Fruit fly (Drosophila melanogaster) whole organism, wandering third instar larva: ENCODE measurements around the gene Vap33.

Experiments
- Abd-B ChIP-seq: fragments of >200 bp; optimal IDR thresholded peaks from 2 replicates; lab custom pipeline; 2017; ENCODE audit warnings: missing biosample characterization, missing genetic modification characterization
- Dfd ChIP-seq: fragments of >200 bp; optimal IDR thresholded peaks from 2 replicates; lab custom pipeline; 2017; ENCODE audit warnings: missing biosample characterization, missing genetic modification characterization
- Hr83 ChIP-seq: fragments of 200-300 bp; sonication (Bioruptor generic); optimal IDR thresholded peaks from 2 replicates; lab custom pipeline; 2016; ENCODE audit warnings: missing biosample characterization, mild to moderate bottlenecking, missing genetic modification characterization, moderate library complexity; ENCODE audit not compliant: poor library complexity, severe bottlenecking
- Mio ChIP-seq: sonication (Bioruptor generic); optimal IDR thresholded peaks from 2 replicates; lab custom pipeline; 2016; ENCODE audit warnings: missing biosample characterization, missing genetic modification characterization
- N ChIP-seq: fragments of >200 bp; optimal IDR thresholded peaks from 2 replicates; lab custom pipeline; 2018; ENCODE audit warnings: missing biosample characterization, missing external identifiers, missing genetic modification characterization
- OdsH ChIP-seq: fragments of 200-800 bp; sonication (Bioruptor generic); optimal IDR thresholded peaks from 2 replicates; lab custom pipeline; 2016; ENCODE audit warnings: missing biosample characterization, mild to moderate bottlenecking, missing genetic modification characterization
- dsf ChIP-seq: sonication (Bioruptor generic); optimal IDR thresholded peaks from 2 replicates; lab custom pipeline; 2016; ENCODE audit warnings: missing biosample characterization, missing genetic modification characterization, borderline replicate concordance
- fru ChIP-seq: fragments of 200-800 bp; sonication (Bioruptor generic); optimal IDR thresholded peaks from 3 replicates; lab custom pipeline; 2016; ENCODE audit warnings: missing biosample characterization, mild to moderate bottlenecking, missing genetic modification characterization
- h ChIP-seq: fragments of 200-800 bp; sonication (Bioruptor generic); optimal IDR thresholded peaks from 3 replicates; lab custom pipeline; 2016; ENCODE audit warnings: missing biosample characterization, mild to moderate bottlenecking, missing genetic modification characterization

dm6 chrX:3928520-3928919 is 20.3 kb upstream of the Vap33 start:
- TF ChIP-seq dsf (GFP tag; lab: Kevin White, UChicago) (no peak), h (GFP tag; lab: Kevin White, UChicago) (no peak), Abd-B (no peak), Mio (GFP tag; lab: Kevin White, UChicago) (no peak), fru (GFP tag; lab: Kevin White, UChicago) (no peak), Hr83 (no peak), OdsH (GFP tag; lab: Kevin White, UChicago) (no peak), Dfd (GFP tag; lab: Kevin White, UChicago) (no peak), N (no peak)
